Worm (Caenorhabditis elegans) whole organism, L4/young adult: Measurements from ENCODE around the gene cyy-1.
A peak's percentile ranks its signal among the peaks of the same experiment; 100 is the strongest.

Experiments
- W03F9.2 ChIP-seq: fragments of 150-350 bp; optimal IDR thresholded peaks from 2 replicates; lab custom pipeline; 2014; ENCODE audit warnings: missing biosample characterization, missing genetic modification characterization
- dao-5 ChIP-seq: sonication (generic microtip); optimal IDR thresholded peaks from 2 replicates; lab custom pipeline; 2016; ENCODE audit warnings: missing genotype, missing genetic modification characterization, moderate library complexity, missing compliant biosample characterization
- him-1 ChIP-seq: sonication (generic microtip); optimal IDR thresholded peaks from 2 replicates; lab custom pipeline; 2016; ENCODE audit warnings: missing genotype, missing genetic modification reagents, missing genetic modification characterization, missing compliant biosample characterization

cyy-1 gene

DNA sequence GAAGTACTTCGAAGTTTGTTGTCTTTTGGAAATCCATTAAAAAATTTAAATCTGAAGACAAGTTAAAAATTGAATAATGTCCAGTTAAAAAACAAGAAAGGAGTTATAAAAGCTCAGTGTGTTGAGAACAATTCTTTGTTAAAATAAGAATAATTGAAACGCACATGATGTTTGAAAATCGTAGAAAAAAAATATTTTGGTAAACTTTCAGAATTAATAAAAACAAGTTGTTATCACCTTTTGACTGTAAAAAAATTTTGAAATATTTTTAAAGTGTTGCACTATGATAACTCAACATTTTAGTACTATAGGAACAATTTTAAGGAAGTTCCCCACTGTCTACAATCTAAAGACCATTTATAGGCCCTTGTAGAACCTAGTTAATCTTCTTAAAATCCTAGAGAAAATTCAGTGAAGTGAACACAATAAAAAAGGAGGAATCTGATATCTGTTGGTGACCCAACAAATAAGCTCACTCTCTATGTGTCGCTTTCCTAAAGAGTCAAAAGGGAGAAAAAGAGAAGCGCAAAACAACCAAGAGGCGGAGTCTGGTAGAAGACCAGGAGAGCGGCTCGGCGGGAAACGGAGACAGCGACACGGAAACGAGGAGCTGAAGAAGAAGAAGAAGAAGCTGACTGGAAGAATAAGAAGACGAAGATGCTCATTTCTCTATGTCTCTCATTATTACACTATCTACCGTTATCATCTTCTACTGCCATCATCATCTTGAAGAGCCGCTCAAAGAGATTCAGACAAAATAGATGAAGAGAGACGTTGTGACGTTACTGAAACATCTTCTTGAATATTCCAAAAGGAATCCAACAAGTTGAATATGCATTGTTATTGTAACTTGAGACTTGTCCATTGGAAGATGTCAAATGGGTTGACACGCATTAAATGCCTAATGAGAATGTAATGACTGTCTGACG, 11.0 kb upstream of the cyy-1 start, which contains the start of gene ZK353.10:
Gene ZK353.10, minus strand, starts transcription at position 51 of the 929 bp plus-strand sequence.
- TF ChIP-seq him-1 (tag; lab: Kevin White, UChicago) (peak; percentile 41), dao-5 (tag; lab: Kevin White, UChicago) (no peak)

ce11 chrIII:8395685-8396084, 10.0 kb upstream of the cyy-1 start, which contains the start of gene ZK353.3:
ZK353.3 (plus strand) TSS chrIII:8395985.
- TF ChIP-seq W03F9.2 (tag; lab: Kevin White, UChicago) (no peak), dao-5 (tag; lab: Kevin White, UChicago) (no peak), him-1 (tag; lab: Kevin White, UChicago) (no peak)

- TF ChIP-seq dao-5 (tag; lab: Kevin White, UChicago) (no peak), him-1 (tag; lab: Kevin White, UChicago) (no peak), W03F9.2 (tag; lab: Kevin White, UChicago) (no peak)
These were observed 7.3 kb upstream of the cyy-1 start, which contains the start of gene ZK353.2 for ce11 chrIII:8398411-8398810. ZK353.2 (plus strand) TSS chrIII:8398711.

ce11 chrIII:8400478-8400877, 5.2 kb upstream of the cyy-1 start:
- TF ChIP-seq dao-5 (tag; lab: Kevin White, UChicago) (no peak), him-1 (tag; lab: Kevin White, UChicago) (no peak), W03F9.2 (tag; lab: Kevin White, UChicago) (no peak)

DNA sequence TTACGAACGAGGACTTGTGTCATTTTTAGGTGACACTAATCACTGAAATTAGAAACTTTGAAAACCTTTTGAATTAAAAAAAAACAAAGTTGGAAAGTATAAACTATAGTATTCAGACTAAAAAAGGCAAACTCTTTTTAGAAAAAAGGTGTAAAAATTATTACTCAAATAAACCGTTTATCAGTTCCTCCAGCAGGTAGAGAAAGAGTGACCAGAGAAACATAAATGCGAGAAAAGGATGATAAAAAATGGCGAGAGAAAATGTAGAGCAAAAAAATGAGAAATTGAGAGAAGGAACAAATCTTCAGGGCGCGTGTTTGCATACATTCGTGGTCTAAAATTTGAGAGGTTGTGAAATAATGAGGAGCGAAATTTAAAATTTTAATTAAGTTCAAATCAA, 3.8 kb upstream of the cyy-1 start, which contains the start of gene lap-1:
Gene lap-1, minus strand, starts transcription at position 42 of the 400 bp plus-strand sequence.
- TF ChIP-seq him-1 (tag; lab: Kevin White, UChicago) (no peak), dao-5 (tag; lab: Kevin White, UChicago) (no peak), W03F9.2 (tag; lab: Kevin White, UChicago) (no peak)

DNA sequence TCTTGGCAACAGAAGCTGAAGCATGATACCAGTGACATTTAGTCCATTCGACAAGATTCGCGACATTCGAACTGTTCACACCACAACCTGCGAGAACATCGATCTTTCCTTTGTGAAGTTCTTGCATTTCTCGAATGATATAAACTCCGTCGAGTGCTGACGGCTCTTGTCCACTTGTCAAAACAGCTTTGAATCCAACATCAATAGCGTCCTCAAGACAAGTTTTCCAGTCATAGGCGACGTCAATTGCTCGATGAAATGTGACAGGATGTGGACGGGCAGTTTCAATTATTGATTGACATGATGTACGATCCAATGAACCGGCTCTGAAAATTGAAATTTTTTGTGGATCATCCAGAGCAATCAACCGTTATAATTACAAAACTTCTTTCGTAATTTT, 3.0 kb upstream of the cyy-1 start:
- no peak for TF ChIP-seq W03F9.2 (tag; lab: Kevin White, UChicago)
- TF ChIP-seq him-1 (tag; lab: Kevin White, UChicago) = no peak
- TF ChIP-seq dao-5 (tag; lab: Kevin White, UChicago) = no peak

ce11 chrIII:8403507-8403906, 2.2 kb upstream of the cyy-1 start, which contains the start of gene cutc-1:
cutc-1 (minus strand) TSS chrIII:8403607.
- TF ChIP-seq W03F9.2 (tag; lab: Kevin White, UChicago) (no peak), him-1 (tag; lab: Kevin White, UChicago) (no peak), dao-5 (tag; lab: Kevin White, UChicago) (no peak)

DNA sequence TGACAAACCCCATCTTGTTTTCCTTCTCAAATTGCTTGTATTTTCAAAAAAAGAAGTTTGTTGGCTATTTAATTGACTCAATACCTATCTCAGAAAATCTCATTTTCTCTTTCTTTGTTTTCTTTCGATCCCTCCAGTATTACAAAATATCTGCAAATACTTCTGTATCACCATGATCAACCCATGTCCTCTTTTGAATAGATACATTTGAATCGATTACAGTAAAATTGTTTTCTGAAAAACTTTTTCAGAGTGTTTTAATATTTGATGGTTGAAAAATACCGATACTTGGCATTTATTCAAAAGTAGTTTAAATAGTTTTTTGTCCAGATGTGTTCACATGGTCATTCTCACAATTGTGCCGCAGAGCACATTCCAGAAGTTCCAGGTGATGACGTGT, 3.5 kb downstream of the cyy-1 start, which contains the start of gene ZK353.9:
Gene ZK353.9, plus strand, starts transcription at position 331 of the 400 bp plus-strand sequence.
- no peak for TF ChIP-seq him-1 (tag; lab: Kevin White, UChicago)

- TF ChIP-seq him-1 (tag; lab: Kevin White, UChicago) (no peak), dao-5 (tag; lab: Kevin White, UChicago) (no peak), W03F9.2 (tag; lab: Kevin White, UChicago) (no peak)
These were observed 5.1 kb downstream of the cyy-1 start for ce11 chrIII:8410747-8411146.

ce11 chrIII:8411976-8412375, 6.3 kb downstream of the cyy-1 start:
- TF ChIP-seq W03F9.2 (tag; lab: Kevin White, UChicago) (no peak), dao-5 (tag; lab: Kevin White, UChicago) (no peak), him-1 (tag; lab: Kevin White, UChicago) (no peak)

DNA sequence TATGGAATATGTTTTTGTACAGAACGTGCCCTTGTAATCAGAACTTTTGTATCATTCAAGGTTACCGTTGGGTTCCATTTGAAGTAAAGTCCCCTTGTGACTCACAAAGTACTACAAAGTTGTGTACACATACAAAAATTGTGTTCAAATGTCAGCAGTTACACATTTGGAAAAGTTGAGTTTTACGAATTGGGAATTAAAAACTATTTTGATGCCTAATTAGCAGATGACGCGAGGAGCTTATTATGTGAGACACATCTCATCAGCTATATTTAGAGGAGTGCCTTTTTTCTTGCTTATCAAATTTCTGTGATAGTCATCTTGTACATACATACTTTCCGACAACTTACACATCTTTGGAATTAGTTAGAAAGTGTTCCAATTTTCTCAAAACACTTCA, 7.8 kb downstream of the cyy-1 start:
- no peak for TF ChIP-seq dao-5 (tag; lab: Kevin White, UChicago)

ce11 chrIII:8416871-8417191, 11.2 kb downstream of the cyy-1 start:
- TF ChIP-seq him-1 (tag; lab: Kevin White, UChicago) = no peak
- TF ChIP-seq W03F9.2 (tag; lab: Kevin White, UChicago) = no peak
- no peak for TF ChIP-seq dao-5 (tag; lab: Kevin White, UChicago)

ce11 chrIII:8417192-8417967, 11.7 kb downstream of the cyy-1 start:
- TF ChIP-seq dao-5 (tag; lab: Kevin White, UChicago) (peak; percentile 29), W03F9.2 (tag; lab: Kevin White, UChicago) (peak; percentile 78), him-1 (tag; lab: Kevin White, UChicago) (peak; percentile 95)
